Worm (Caenorhabditis elegans) whole organism, L3 larva: Measurements from ENCODE around the gene F21A3.4.

Experiments
- R02D3.7 ChIP-seq: fragments of 150-350 bp; optimal IDR thresholded peaks from 2 replicates; lab custom pipeline; 2014; ENCODE audit warnings: missing biosample characterization, missing genetic modification characterization
- aly-2 ChIP-seq: fragments of 150-350 bp; optimal IDR thresholded peaks from 2 replicates; lab custom pipeline; 2014; ENCODE audit warnings: missing biosample characterization, missing genetic modification characterization
- egl-5 ChIP-seq: fragments of 150-350 bp; optimal IDR thresholded peaks from 2 replicates; lab custom pipeline; 2017; ENCODE audit warnings: missing biosample characterization, missing genetic modification reagents, missing genetic modification characterization, inconsistent platforms
- elt-3 ChIP-seq, 3 experiments: fragments of 150-350 bp in 1 of 3; sonication (generic microtip) in 2 of 3; optimal IDR thresholded peaks; 2 replicates in 2 of 3; 4 replicates in 1 of 3; lab custom pipeline; 2014 to 2017; ENCODE audit warnings: missing biosample characterization in 3 of 3, missing genetic modification characterization in 3 of 3
- fkh-10 ChIP-seq: sonication (generic microtip); optimal IDR thresholded peaks from 2 replicates; lab custom pipeline; 2017; ENCODE audit warnings: missing biosample characterization, missing genetic modification reagents, missing genetic modification characterization
- nfya-1 ChIP-seq: sonication (generic microtip); optimal IDR thresholded peaks from 2 replicates; lab custom pipeline; 2017; ENCODE audit warnings: missing genetic modification characterization, mild to moderate bottlenecking, missing compliant biosample characterization, antibody characterized with exemption, moderate library complexity; ENCODE audit not compliant: insufficient read depth
- pha-4 ChIP-seq: fragments of 150-350 bp; optimal IDR thresholded peaks from 2 replicates; lab custom pipeline; 2014; ENCODE audit warnings: missing biosample characterization, missing genetic modification reagents, missing genetic modification characterization
- pqm-1 ChIP-seq: fragments of 150-350 bp; optimal IDR thresholded peaks from 2 replicates; lab custom pipeline; 2017; ENCODE audit warnings: missing biosample characterization, missing genetic modification characterization, inconsistent platforms
- sea-2 ChIP-seq: fragments of 150-350 bp; sonication (generic microtip); optimal IDR thresholded peaks from 4 replicates; lab custom pipeline; 2014; ENCODE audit warnings: missing biosample characterization, missing genetic modification reagents, missing genetic modification characterization
- snpc-4 ChIP-seq: fragments of 150-350 bp; optimal IDR thresholded peaks from 2 replicates; lab custom pipeline; 2014; ENCODE audit warnings: missing biosample characterization, missing genetic modification characterization
- zag-1 ChIP-seq: fragments of 150-350 bp; optimal IDR thresholded peaks from 2 replicates; lab custom pipeline; 2014; ENCODE audit warnings: missing biosample characterization, missing genetic modification characterization
- ztf-11 ChIP-seq: fragments of 150-350 bp; optimal IDR thresholded peaks from 2 replicates; lab custom pipeline; 2014; ENCODE audit warnings: missing biosample characterization, missing genetic modification characterization
- ztf-4 ChIP-seq: fragments of 150-350 bp; optimal IDR thresholded peaks from 2 replicates; lab custom pipeline; 2014; ENCODE audit warnings: missing biosample characterization, missing genetic modification characterization

- no peak for TF ChIP-seq pqm-1 (tag; lab: Kevin White, UChicago)
- TF ChIP-seq sea-2 (GFP tag; lab: Kevin White, UChicago) = no peak
- no peak for TF ChIP-seq elt-3 (tag; optimal IDR thresholded peaks at IDR 0.05; lab: Kevin White, UChicago)
- no peak for TF ChIP-seq zag-1 (tag; lab: Kevin White, UChicago)
- TF ChIP-seq nfya-1 (tag; lab: Kevin White, UChicago) = no peak
- TF ChIP-seq aly-2 (tag; lab: Kevin White, UChicago) = no peak
- no peak for TF ChIP-seq R02D3.7 (tag; lab: Kevin White, UChicago)
- TF ChIP-seq snpc-4 (tag; lab: Kevin White, UChicago) = no peak
- no peak for TF ChIP-seq fkh-10
- no peak for TF ChIP-seq pha-4 (tag; lab: Kevin White, UChicago)
- TF ChIP-seq ztf-4 (tag; lab: Kevin White, UChicago) = no peak
- no peak for TF ChIP-seq ztf-11 (tag; lab: Kevin White, UChicago)
- TF ChIP-seq egl-5 = no peak
These were observed 16.6 kb upstream of the F21A3.4 start for ce11 chrV:15519845-15520244.
